Fruit fly (Drosophila melanogaster) whole organism, prepupa: ENCODE measurements around the gene EloB.

Experiments
- CG10631 ChIP-seq: fragments of 200-800 bp; sonication (Bioruptor generic); optimal IDR thresholded peaks from 2 replicates; lab custom pipeline; 2016; ENCODE audit warnings: missing biosample characterization, missing genetic modification characterization
- CG10669 ChIP-seq: fragments of 200-800 bp; sonication (Bioruptor generic); optimal IDR thresholded peaks from 3 replicates; lab custom pipeline; 2018; ENCODE audit warnings: missing biosample characterization, mild to moderate bottlenecking, missing genetic modification characterization, moderate library complexity
- CG11762 ChIP-seq: fragments of 200-800 bp; sonication (Bioruptor generic); optimal IDR thresholded peaks from 3 replicates; lab custom pipeline; 2016; ENCODE audit warnings: missing biosample characterization, missing genetic modification characterization; ENCODE audit not compliant: insufficient read depth
- CG11902 ChIP-seq: fragments of 200-800 bp; sonication (Bioruptor generic); optimal IDR thresholded peaks from 3 replicates; lab custom pipeline; 2016; ENCODE audit warnings: missing biosample characterization, missing genetic modification characterization
- CG15336 ChIP-seq: fragments of 200-800 bp; sonication (Bioruptor generic); IDR thresholded peaks from 2 replicates; pipeline ENCODE4 v1.3.6; 2022; ENCODE audit warnings: missing biosample characterization, missing genetic modification characterization
- CG1621 ChIP-seq: fragments of 200-800 bp; sonication (Bioruptor generic); optimal IDR thresholded peaks from 3 replicates; lab custom pipeline; 2018; ENCODE audit warnings: missing biosample characterization, mild to moderate bottlenecking, missing genetic modification characterization
- CG31627 ChIP-seq: fragments of 200-800 bp; sonication (Bioruptor generic); optimal IDR thresholded peaks from 3 replicates; lab custom pipeline; 2016; ENCODE audit warnings: missing biosample characterization, missing genetic modification characterization
- CG32006 ChIP-seq: fragments of 200-800 bp; sonication (Bioruptor generic); optimal IDR thresholded peaks from 3 replicates; lab custom pipeline; 2017; ENCODE audit warnings: missing biosample characterization, mild to moderate bottlenecking, missing genetic modification characterization
- CG3919 ChIP-seq: fragments of 200-800 bp; sonication (Bioruptor generic); optimal IDR thresholded peaks from 3 replicates; lab custom pipeline; 2016; ENCODE audit warnings: missing biosample characterization, missing genetic modification characterization
- CG6163 ChIP-seq: fragments of 200-800 bp; sonication (Bioruptor generic); IDR thresholded peaks from 3 replicates; pipeline ENCODE4 v1.3.6; 2022; ENCODE audit warnings: missing biosample characterization, missing genetic modification characterization
- CG6276 ChIP-seq: fragments of 200-800 bp; sonication (Bioruptor generic); optimal IDR thresholded peaks from 2 replicates; lab custom pipeline; 2017; ENCODE audit warnings: missing biosample characterization, mild to moderate bottlenecking, missing genetic modification characterization
- CG6792 ChIP-seq: fragments of 200-800 bp; sonication (Bioruptor generic); optimal IDR thresholded peaks from 3 replicates; lab custom pipeline; 2016; ENCODE audit warnings: missing biosample characterization, missing genetic modification characterization
- CG6808 ChIP-seq: fragments of 200-800 bp; sonication (Bioruptor generic); optimal IDR thresholded peaks from 3 replicates; lab custom pipeline; 2017; ENCODE audit warnings: missing biosample characterization, missing genetic modification characterization, mild to moderate bottlenecking, moderate library complexity, missing genetic modification reagents
- CG6854 ChIP-seq: fragments of 200-800 bp; sonication (Bioruptor generic); optimal IDR thresholded peaks from 2 replicates; lab custom pipeline; 2017; ENCODE audit warnings: missing biosample characterization, mild to moderate bottlenecking, missing genetic modification characterization
- CG7368 ChIP-seq: fragments of 200-800 bp; sonication (Bioruptor generic); optimal IDR thresholded peaks from 3 replicates; lab custom pipeline; 2016; ENCODE audit warnings: missing biosample characterization, missing genetic modification characterization
- CG8119 ChIP-seq: fragments of 200-800 bp; sonication (Bioruptor generic); IDR thresholded peaks from 3 replicates; pipeline ENCODE4 v1.3.6; 2022; ENCODE audit warnings: missing biosample characterization, missing genetic modification characterization
- CG8319 ChIP-seq: fragments of 200-800 bp; sonication (Bioruptor generic); optimal IDR thresholded peaks from 3 replicates; lab custom pipeline; 2016; ENCODE audit warnings: missing biosample characterization, missing genetic modification characterization
- Eip75B ChIP-seq: fragments of 200-800 bp; sonication (Bioruptor generic); optimal IDR thresholded peaks from 3 replicates; lab custom pipeline; 2016; ENCODE audit warnings: missing biosample characterization, missing genetic modification characterization
- Eip78C ChIP-seq: fragments of 200-800 bp; sonication (Bioruptor generic); peaks from one replicate; lab custom pipeline; 2016; ENCODE audit warnings: missing biosample characterization, missing genetic modification characterization
- Eip93F ChIP-seq: fragments of 200-800 bp; sonication (Bioruptor generic); optimal IDR thresholded peaks from 2 replicates; lab custom pipeline; 2016; ENCODE audit warnings: missing biosample characterization, mild to moderate bottlenecking, missing genetic modification characterization
- Ets21C ChIP-seq: fragments of 200-800 bp; sonication (Bioruptor generic); optimal IDR thresholded peaks from 3 replicates; lab custom pipeline; 2016; ENCODE audit warnings: missing biosample characterization, missing genetic modification characterization
- Ets96B ChIP-seq: fragments of 200-800 bp; optimal IDR thresholded peaks from 2 replicates; lab custom pipeline; 2019; ENCODE audit warnings: missing biosample characterization, mild to moderate bottlenecking, missing genetic modification characterization, moderate library complexity
- Hr4 ChIP-seq: fragments of 200-800 bp; sonication (Bioruptor generic); optimal IDR thresholded peaks from 3 replicates; lab custom pipeline; 2016; ENCODE audit warnings: missing biosample characterization, missing genetic modification characterization
- Lpt ChIP-seq: fragments of 200-800 bp; sonication (Bioruptor generic); optimal IDR thresholded peaks from 3 replicates; lab custom pipeline; 2016; ENCODE audit warnings: missing biosample characterization, missing genetic modification characterization
- Met ChIP-seq: fragments of 200-800 bp; sonication (Bioruptor generic); optimal IDR thresholded peaks from 3 replicates; lab custom pipeline; 2016; ENCODE audit warnings: missing biosample characterization, missing genetic modification characterization
- OdsH ChIP-seq: fragments of 200-800 bp; sonication (Bioruptor generic); optimal IDR thresholded peaks from 3 replicates; lab custom pipeline; 2016; ENCODE audit warnings: missing biosample characterization, missing genetic modification characterization
- Smox ChIP-seq: fragments of 200-800 bp; sonication (Bioruptor generic); optimal IDR thresholded peaks from 3 replicates; lab custom pipeline; 2016; ENCODE audit warnings: missing biosample characterization, missing genetic modification characterization
- Sox14 ChIP-seq: fragments of 200-800 bp; sonication (Bioruptor generic); optimal IDR thresholded peaks from 3 replicates; lab custom pipeline; 2016; ENCODE audit warnings: missing biosample characterization, missing genetic modification characterization
- Sox15 ChIP-seq: fragments of 200-800 bp; sonication (Bioruptor generic); optimal IDR thresholded peaks from 3 replicates; lab custom pipeline; 2016; ENCODE audit warnings: missing biosample characterization, missing genetic modification characterization
- cyc ChIP-seq: fragments of 200-800 bp; sonication (Bioruptor generic); optimal IDR thresholded peaks from 3 replicates; lab custom pipeline; 2016; ENCODE audit warnings: missing biosample characterization, missing genetic modification characterization
- dsx ChIP-seq: fragments of 200-800 bp; optimal IDR thresholded peaks from 3 replicates; lab custom pipeline; 2019; ENCODE audit warnings: missing biosample characterization, mild to moderate bottlenecking, missing genetic modification characterization, moderate library complexity; ENCODE audit not compliant: poor library complexity, severe bottlenecking
- esn ChIP-seq: fragments of 200-800 bp; sonication (Bioruptor generic); optimal IDR thresholded peaks from 2 replicates; lab custom pipeline; 2016; ENCODE audit warnings: missing biosample characterization, mild to moderate bottlenecking, missing genetic modification characterization, moderate library complexity
- fd59A ChIP-seq: fragments of 200-800 bp; sonication (Bioruptor generic); optimal IDR thresholded peaks from 2 replicates; lab custom pipeline; 2017; ENCODE audit warnings: missing biosample characterization, mild to moderate bottlenecking, missing genetic modification characterization, missing genetic modification reagents
- fkh ChIP-seq: fragments of 200-800 bp; sonication (Bioruptor generic); optimal IDR thresholded peaks from 3 replicates; lab custom pipeline; 2017; ENCODE audit warnings: missing biosample characterization, mild to moderate bottlenecking, missing genetic modification characterization, moderate library complexity
- lz ChIP-seq: fragments of 200-800 bp; sonication (Bioruptor generic); optimal IDR thresholded peaks from 3 replicates; lab custom pipeline; 2016; ENCODE audit warnings: missing biosample characterization, missing genetic modification characterization
- net ChIP-seq: fragments of 200-800 bp; sonication (Bioruptor generic); optimal IDR thresholded peaks from 3 replicates; lab custom pipeline; 2016; ENCODE audit warnings: missing biosample characterization, missing genetic modification characterization
- pdm3 ChIP-seq: fragments of 200-800 bp; sonication (Bioruptor generic); optimal IDR thresholded peaks from 3 replicates; lab custom pipeline; 2016; ENCODE audit warnings: missing biosample characterization, missing genetic modification characterization
- spab ChIP-seq: fragments of 200-800 bp; sonication (Bioruptor generic); optimal IDR thresholded peaks from 2 replicates; lab custom pipeline; 2017; ENCODE audit warnings: missing biosample characterization, mild to moderate bottlenecking, missing genetic modification characterization, missing genetic modification reagents
- ss ChIP-seq, 2 experiments: fragments of 200-800 bp; sonication (Bioruptor generic); optimal IDR thresholded peaks; 2 replicates in 1 of 2; 3 replicates in 1 of 2; lab custom pipeline; 2017 to 2018; ENCODE audit warnings: mild to moderate bottlenecking in 2 of 2, missing biosample characterization in 2 of 2, missing genetic modification characterization in 2 of 2, moderate library complexity in 1 of 2
- svp ChIP-seq: fragments of 200-800 bp; sonication (Bioruptor generic); peaks from one replicate; lab custom pipeline; 2016; ENCODE audit warnings: missing biosample characterization, missing genetic modification characterization
- topi ChIP-seq: fragments of 200-800 bp; sonication (Bioruptor generic); optimal IDR thresholded peaks from 3 replicates; lab custom pipeline; 2016; ENCODE audit warnings: missing biosample characterization, missing genetic modification characterization

EloB gene

dm6 chr3R:20576789-20577188 is 2.9 kb downstream of the EloB start, which contains the start of the genes TFAM and CG5412:
Gene TFAM (minus strand): TSS chr3R:20577010.
Gene CG5412 (plus strand): TSS chr3R:20577053.
- TF ChIP-seq CG1621 (tag; lab: Kevin White, UChicago) = peak; percentile 91
- TF ChIP-seq Sox14 (GFP tag; lab: Kevin White, UChicago) = peak; percentile 4
- peak; percentile 79 for TF ChIP-seq fkh (GFP tag; lab: Kevin White, UChicago)
- no peak for TF ChIP-seq pdm3 (GFP tag; lab: Kevin White, UChicago)

- TF ChIP-seq CG10631 (GFP tag; lab: Kevin White, UChicago) = no peak
- TF ChIP-seq esn (GFP tag; lab: Kevin White, UChicago) = peak; percentile 9
- 0 out of 3 replicates have a peak, but pooled peaks have one; percentile 20 for TF ChIP-seq CG6163
- TF ChIP-seq CG6792 (GFP tag; lab: Kevin White, UChicago) = no peak
- no peak for TF ChIP-seq pdm3 (GFP tag; lab: Kevin White, UChicago)
- TF ChIP-seq Lpt (GFP tag; lab: Kevin White, UChicago) = no peak
- peak; percentile 73 for TF ChIP-seq fkh (GFP tag; lab: Kevin White, UChicago)
- TF ChIP-seq Sox15 (GFP tag; lab: Kevin White, UChicago) = no peak
- TF ChIP-seq Eip78C (GFP tag; lab: Kevin White, UChicago) = peak; percentile 27
- no peak for TF ChIP-seq CG32006 (GFP tag; lab: Kevin White, UChicago)
- no peak for TF ChIP-seq OdsH
- TF ChIP-seq CG1621 (tag; lab: Kevin White, UChicago) = no peak
- peak; percentile 60 for TF ChIP-seq CG6854 (GFP tag; lab: Kevin White, UChicago)
- TF ChIP-seq Ets96B = no peak
- no peak for TF ChIP-seq topi (GFP tag; lab: Kevin White, UChicago)
- TF ChIP-seq svp (GFP tag; lab: Kevin White, UChicago) = peak; percentile 38
- no peak for TF ChIP-seq cyc (GFP tag; lab: Kevin White, UChicago)
- no peak for TF ChIP-seq CG8119
- TF ChIP-seq fd59A (GFP tag; lab: Kevin White, UChicago) = no peak
Observed at dm6 chr3R:20574535-20574980, 5.1 kb downstream of the EloB start.

dm6 chr3R:20573326-20573725 is 6.3 kb downstream of the EloB start:
- TF ChIP-seq spab (no peak), topi (GFP tag; lab: Kevin White, UChicago) (no peak), CG11902 (GFP tag; lab: Kevin White, UChicago) (no peak), CG15336 (GFP tag; lab: Robert Waterston, UW) (0 out of 2 replicates have a peak, but pooled peaks have one; percentile 22), Hr4 (GFP tag; lab: Kevin White, UChicago) (peak; percentile 18), CG32006 (GFP tag; lab: Kevin White, UChicago) (peak; percentile 51), CG31627 (GFP tag; lab: Kevin White, UChicago) (no peak), Smox (no peak), Met (no peak), CG3919 (GFP tag; lab: Kevin White, UChicago) (no peak), Sox15 (GFP tag; lab: Kevin White, UChicago) (no peak), CG8319 (GFP tag; lab: Kevin White, UChicago) (no peak), Eip78C (GFP tag; lab: Kevin White, UChicago) (peak; percentile 48), svp (GFP tag; lab: Kevin White, UChicago) (peak; percentile 45), CG11762 (GFP tag; lab: Kevin White, UChicago) (no peak), pdm3 (GFP tag; lab: Kevin White, UChicago) (no peak)
- TF ChIP-seq, all 60 proteins: peak for 5

- TF ChIP-seq CG8319 (GFP tag; lab: Kevin White, UChicago) (peak; percentile 73), CG7368 (no peak), CG6808 (peak; percentile 4)
Observed at dm6 chr3R:20567507-20568222, 12.0 kb downstream of the EloB start.

- TF ChIP-seq CG8319 (GFP tag; lab: Kevin White, UChicago) (no peak), svp (GFP tag; lab: Kevin White, UChicago) (peak; percentile 89), CG6276 (GFP tag; lab: Kevin White, UChicago) (peak; percentile 20), dsx (GFP tag; lab: Kevin White, UChicago) (peak; percentile 27), Eip78C (GFP tag; lab: Kevin White, UChicago) (peak; percentile 73), CG10669 (no peak), Ets21C (GFP tag; lab: Kevin White, UChicago) (no peak), CG11902 (GFP tag; lab: Kevin White, UChicago) (no peak), CG6854 (GFP tag; lab: Kevin White, UChicago) (peak; percentile 81), Eip75B (GFP tag; lab: Kevin White, UChicago) (peak; percentile 39), ss (GFP tag; optimal IDR thresholded peaks at IDR 0.05; lab: Kevin White, UChicago) (peak; percentile 49 to 51), CG1621 (tag; lab: Kevin White, UChicago) (peak; percentile 47), CG8119 (peak; percentile 44; the same call in 1 of the 3 replicates), Eip93F (peak; percentile 29), CG32006 (GFP tag; lab: Kevin White, UChicago) (peak; percentile 2), net (GFP tag; lab: Kevin White, UChicago) (no peak), lz (GFP tag; lab: Kevin White, UChicago) (no peak)
Observed at dm6 chr3R:20565546-20565948, 14.1 kb downstream of the EloB start.
